Fruit fly (Drosophila melanogaster) Kc167 (cell line): ENCODE results near the gene Zif.

ENCODE experiments used
- insv ChIP-seq: fragments of >200 bp; optimal IDR thresholded peaks from 3 replicates; lab custom pipeline; 2018; ENCODE audit warnings: missing external identifiers
- psq ChIP-seq: fragments of >200 bp; optimal IDR thresholded peaks from 2 replicates; lab custom pipeline; 2017; ENCODE audit warnings: missing external identifiers

DNA sequence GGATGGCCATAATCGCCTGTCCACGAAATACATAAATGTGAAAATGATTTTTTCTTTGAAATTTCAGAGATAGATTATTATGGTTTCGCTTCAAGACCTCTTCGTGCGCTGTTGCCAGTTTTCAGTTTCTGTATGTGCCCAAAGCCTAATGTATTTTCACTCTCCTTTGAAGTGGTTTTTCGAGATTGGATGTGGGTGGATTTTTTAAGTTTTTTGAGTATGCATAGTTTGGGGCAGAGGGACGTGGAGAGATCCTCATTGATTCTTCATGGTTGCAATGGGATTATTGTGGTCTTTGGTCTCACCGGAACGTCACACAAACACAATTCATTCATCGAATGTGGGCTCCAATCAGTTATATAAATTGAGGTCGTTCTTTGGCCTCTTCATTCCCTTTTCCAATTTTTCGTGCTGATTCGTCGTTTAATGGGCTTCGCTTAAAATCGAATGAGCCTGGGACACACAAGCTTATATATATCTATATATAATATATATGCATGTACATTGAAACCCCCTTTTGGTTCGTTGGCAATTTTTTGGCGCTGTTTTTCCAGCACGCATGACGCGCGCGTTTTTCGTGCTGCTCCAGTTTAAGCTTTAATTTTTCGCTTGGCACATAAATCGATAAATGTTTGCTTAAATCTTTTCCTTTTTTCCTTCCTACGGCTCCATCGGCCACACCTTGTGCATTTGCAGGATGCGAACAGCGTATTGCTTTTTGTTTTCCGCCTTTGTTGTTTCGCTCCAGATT is 45.3 kb upstream of the Zif start:
- TF ChIP-seq psq (lab: Kevin White, UChicago) (no peak), insv (lab: Kevin White, UChicago) (no peak)
